Fruit fly (Drosophila melanogaster) whole organism, prepupa: ENCODE results near the gene nrv2.

Experiments
- Blimp-1 ChIP-seq: fragments of 200-800 bp; sonication (Bioruptor generic); optimal IDR thresholded peaks from 3 replicates; lab custom pipeline; 2017; ENCODE audit warnings: missing biosample characterization, missing genetic modification characterization, mild to moderate bottlenecking, moderate library complexity, missing genetic modification reagents
- CG31627 ChIP-seq: fragments of 200-800 bp; sonication (Bioruptor generic); optimal IDR thresholded peaks from 3 replicates; lab custom pipeline; 2016; ENCODE audit warnings: missing biosample characterization, missing genetic modification characterization
- CG32006 ChIP-seq: fragments of 200-800 bp; sonication (Bioruptor generic); optimal IDR thresholded peaks from 3 replicates; lab custom pipeline; 2017; ENCODE audit warnings: missing biosample characterization, mild to moderate bottlenecking, missing genetic modification characterization
- CG34406 ChIP-seq: fragments of 200-800 bp; sonication (Bioruptor generic); optimal IDR thresholded peaks from 3 replicates; lab custom pipeline; 2016; ENCODE audit warnings: missing biosample characterization, missing genetic modification characterization
- CG6808 ChIP-seq: fragments of 200-800 bp; sonication (Bioruptor generic); optimal IDR thresholded peaks from 3 replicates; lab custom pipeline; 2017; ENCODE audit warnings: missing biosample characterization, missing genetic modification characterization, mild to moderate bottlenecking, moderate library complexity, missing genetic modification reagents
- CG9139 ChIP-seq: fragments of 200-800 bp; sonication (Bioruptor generic); optimal IDR thresholded peaks from 3 replicates; lab custom pipeline; 2017; ENCODE audit warnings: missing biosample characterization, mild to moderate bottlenecking, missing genetic modification characterization
- Ets96B ChIP-seq: fragments of 200-800 bp; optimal IDR thresholded peaks from 2 replicates; lab custom pipeline; 2019; ENCODE audit warnings: missing biosample characterization, mild to moderate bottlenecking, missing genetic modification characterization, moderate library complexity
- Hr4 ChIP-seq: fragments of 200-800 bp; sonication (Bioruptor generic); optimal IDR thresholded peaks from 3 replicates; lab custom pipeline; 2016; ENCODE audit warnings: missing biosample characterization, missing genetic modification characterization
- OdsH ChIP-seq: fragments of 200-800 bp; sonication (Bioruptor generic); optimal IDR thresholded peaks from 3 replicates; lab custom pipeline; 2016; ENCODE audit warnings: missing biosample characterization, missing genetic modification characterization
- cyc ChIP-seq: fragments of 200-800 bp; sonication (Bioruptor generic); optimal IDR thresholded peaks from 3 replicates; lab custom pipeline; 2016; ENCODE audit warnings: missing biosample characterization, missing genetic modification characterization
- esn ChIP-seq: fragments of 200-800 bp; sonication (Bioruptor generic); optimal IDR thresholded peaks from 2 replicates; lab custom pipeline; 2016; ENCODE audit warnings: missing biosample characterization, mild to moderate bottlenecking, missing genetic modification characterization, moderate library complexity
- fd85E ChIP-seq: fragments of 200-800 bp; sonication (Bioruptor generic); optimal IDR thresholded peaks from 3 replicates; lab custom pipeline; 2016; ENCODE audit warnings: missing biosample characterization, missing genetic modification characterization
- vri ChIP-seq: fragments of 200-800 bp; sonication (Bioruptor generic); optimal IDR thresholded peaks from 3 replicates; lab custom pipeline; 2016; ENCODE audit warnings: missing biosample characterization, mild to moderate bottlenecking, missing genetic modification characterization

DNA sequence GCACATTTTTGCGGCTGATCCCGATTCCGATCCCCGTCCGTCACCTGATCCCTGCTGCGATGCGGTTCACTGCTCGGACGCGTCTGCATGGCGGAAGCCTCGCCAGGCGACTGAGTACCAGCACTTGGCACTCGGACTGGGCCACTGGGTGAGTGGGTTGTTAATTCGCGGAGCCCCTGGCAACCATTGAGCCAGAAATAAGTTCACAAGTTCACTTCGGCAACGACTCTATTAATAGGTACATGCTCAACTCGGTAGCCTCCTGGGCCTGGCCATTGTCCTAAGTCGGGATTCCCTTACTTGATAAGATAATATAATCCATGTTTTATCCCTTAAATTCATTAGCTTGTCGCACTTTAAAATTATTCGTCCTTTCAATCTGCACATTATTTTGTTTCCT is 58.6 kb downstream of the nrv2 start, which contains the start of gene TTLL3A:
- TF ChIP-seq esn (no peak), Ets96B (tag; lab: Kevin White, UChicago) (no peak), OdsH (GFP tag; lab: Kevin White, UChicago) (no peak), CG32006 (GFP tag; lab: Kevin White, UChicago) (no peak), cyc (GFP tag; lab: Kevin White, UChicago) (no peak), CG34406 (GFP tag; lab: Kevin White, UChicago) (no peak), Hr4 (GFP tag; lab: Kevin White, UChicago) (no peak), CG9139 (GFP tag; lab: Kevin White, UChicago) (no peak), CG31627 (no peak), CG6808 (GFP tag; lab: Kevin White, UChicago) (no peak), vri (GFP tag; lab: Kevin White, UChicago) (no peak), Blimp-1 (GFP tag; lab: Kevin White, UChicago) (no peak), fd85E (GFP tag; lab: Kevin White, UChicago) (no peak)
